Fruit fly (Drosophila melanogaster) whole organism, wandering third instar larva: ENCODE measurements around the gene dpr16.

ENCODE experiments used
- Abd-B ChIP-seq: fragments of >200 bp; optimal IDR thresholded peaks from 2 replicates; lab custom pipeline; 2017; ENCODE audit warnings: missing biosample characterization, missing genetic modification characterization
- CG9705 ChIP-seq: fragments of 200-800 bp; sonication (Bioruptor generic); optimal IDR thresholded peaks from 2 replicates; lab custom pipeline; 2018; ENCODE audit warnings: missing biosample characterization, mild to moderate bottlenecking, missing genetic modification characterization
- CrebA ChIP-seq: fragments of 200-800 bp; sonication (Bioruptor generic); optimal IDR thresholded peaks from 2 replicates; lab custom pipeline; 2016; ENCODE audit warnings: missing biosample characterization, mild to moderate bottlenecking, missing genetic modification characterization, borderline replicate concordance
- Dif ChIP-seq: fragments of 200-275, 200-300 bp; sonication (Bioruptor generic); optimal IDR thresholded peaks from 2 replicates; lab custom pipeline; 2018; ENCODE audit warnings: missing biosample characterization, missing genetic modification characterization; ENCODE audit not compliant: partially characterized antibody
- GATAd ChIP-seq: sonication (Bioruptor generic); optimal IDR thresholded peaks from 2 replicates; lab custom pipeline; 2016; ENCODE audit warnings: missing biosample characterization, missing genetic modification characterization
- Hnf4 ChIP-seq: fragments of 200-800 bp; sonication (Bioruptor generic); optimal IDR thresholded peaks from 2 replicates; lab custom pipeline; 2016; ENCODE audit warnings: missing biosample characterization, mild to moderate bottlenecking, missing genetic modification characterization
- Hr83 ChIP-seq: fragments of 200-300 bp; sonication (Bioruptor generic); optimal IDR thresholded peaks from 2 replicates; lab custom pipeline; 2016; ENCODE audit warnings: missing biosample characterization, mild to moderate bottlenecking, missing genetic modification characterization, moderate library complexity; ENCODE audit not compliant: poor library complexity, severe bottlenecking
- Jra ChIP-seq: sonication (Bioruptor generic); optimal IDR thresholded peaks from 2 replicates; lab custom pipeline; 2016; ENCODE audit warnings: missing biosample characterization, missing genetic modification characterization
- OdsH ChIP-seq: fragments of 200-800 bp; sonication (Bioruptor generic); optimal IDR thresholded peaks from 2 replicates; lab custom pipeline; 2016; ENCODE audit warnings: missing biosample characterization, mild to moderate bottlenecking, missing genetic modification characterization
- Rel ChIP-seq, 2 experiments: fragments of 200-800 bp; sonication (Bioruptor generic) in 1 of 2; optimal IDR thresholded peaks; 2 replicates in 1 of 2; 3 replicates in 1 of 2; lab custom pipeline; 2016 to 2019; ENCODE audit warnings: mild to moderate bottlenecking in 2 of 2, missing biosample characterization in 2 of 2, missing genetic modification characterization in 2 of 2, moderate library complexity in 1 of 2
- Sp1 ChIP-seq: fragments of 200-800 bp; sonication (Bioruptor generic); optimal IDR thresholded peaks from 3 replicates; lab custom pipeline; 2019; ENCODE audit warnings: missing biosample characterization, mild to moderate bottlenecking, missing genetic modification characterization, moderate library complexity
- Vsx2 ChIP-seq: fragments of 200-300, 225-300 bp; sonication (Bioruptor generic); optimal IDR thresholded peaks from 2 replicates; lab custom pipeline; 2018; ENCODE audit warnings: missing biosample characterization, missing genetic modification characterization; ENCODE audit not compliant: partially characterized antibody
- br ChIP-seq: fragments of 200-800 bp; sonication (Bioruptor generic); optimal IDR thresholded peaks from 2 replicates; lab custom pipeline; 2016; ENCODE audit warnings: missing biosample characterization, missing genetic modification characterization
- brk ChIP-seq: fragments of 200-800 bp; sonication (Bioruptor generic); optimal IDR thresholded peaks from 2 replicates; lab custom pipeline; 2016; ENCODE audit warnings: missing biosample characterization, mild to moderate bottlenecking, missing genetic modification characterization
- dl ChIP-seq, 2 experiments: fragments of 175-275, 200-275 bp in 1 of 2; fragments of 200-275 bp in 1 of 2; sonication (Bioruptor generic); optimal IDR thresholded peaks; lab custom pipeline; 2018; ENCODE audit warnings: mild to moderate bottlenecking in 2 of 2, missing biosample characterization in 2 of 2, missing genetic modification characterization in 2 of 2, moderate library complexity in 2 of 2; ENCODE audit not compliant: partially characterized antibody in 2 of 2, insufficient read depth in 1 of 2
- dmrt93B ChIP-seq: fragments of 200-800 bp; sonication (Bioruptor generic); optimal IDR thresholded peaks from 2 replicates; lab custom pipeline; 2018; ENCODE audit warnings: missing biosample characterization, mild to moderate bottlenecking, missing genetic modification characterization
- dsf ChIP-seq: sonication (Bioruptor generic); optimal IDR thresholded peaks from 2 replicates; lab custom pipeline; 2016; ENCODE audit warnings: missing biosample characterization, missing genetic modification characterization, borderline replicate concordance
- ey ChIP-seq: fragments of 200-800 bp; sonication (Bioruptor generic); optimal IDR thresholded peaks from 2 replicates; lab custom pipeline; 2016; ENCODE audit warnings: missing biosample characterization, missing genetic modification characterization
- foxo ChIP-seq, 2 experiments: fragments of 200-800 bp; sonication (Bioruptor generic); optimal IDR thresholded peaks; 2 replicates in 1 of 2; 3 replicates in 1 of 2; lab custom pipeline; 2016 to 2017; ENCODE audit warnings: missing biosample characterization in 2 of 2, missing genetic modification characterization in 2 of 2
- fru ChIP-seq: fragments of 200-800 bp; sonication (Bioruptor generic); optimal IDR thresholded peaks from 3 replicates; lab custom pipeline; 2016; ENCODE audit warnings: missing biosample characterization, mild to moderate bottlenecking, missing genetic modification characterization
- h ChIP-seq: fragments of 200-800 bp; sonication (Bioruptor generic); optimal IDR thresholded peaks from 3 replicates; lab custom pipeline; 2016; ENCODE audit warnings: missing biosample characterization, mild to moderate bottlenecking, missing genetic modification characterization
- jim ChIP-seq: fragments of 175-275, 200-325 bp; sonication (Bioruptor generic); optimal IDR thresholded peaks from 2 replicates; lab custom pipeline; 2016; ENCODE audit warnings: missing biosample characterization, mild to moderate bottlenecking, missing genetic modification characterization
- lola ChIP-seq: fragments of >200 bp; optimal IDR thresholded peaks from 2 replicates; lab custom pipeline; 2017; ENCODE audit warnings: missing biosample characterization, missing genetic modification characterization
- psq ChIP-seq: fragments of 200-800 bp; sonication (Bioruptor generic); optimal IDR thresholded peaks from 3 replicates; lab custom pipeline; 2017; ENCODE audit warnings: missing biosample characterization, mild to moderate bottlenecking, missing genetic modification characterization, moderate library complexity
- rgr ChIP-seq: fragments of 200-800 bp; sonication (Bioruptor generic); optimal IDR thresholded peaks from 3 replicates; lab custom pipeline; 2016; ENCODE audit warnings: missing biosample characterization, mild to moderate bottlenecking, missing genetic modification characterization
- sv ChIP-seq: fragments of 200-800 bp; sonication (Bioruptor generic); optimal IDR thresholded peaks from 3 replicates; lab custom pipeline; 2016; ENCODE audit warnings: missing biosample characterization, missing genetic modification characterization
- tai ChIP-seq: sonication (Bioruptor generic); optimal IDR thresholded peaks from 2 replicates; lab custom pipeline; 2016; ENCODE audit warnings: missing biosample characterization, missing genetic modification characterization
- usp ChIP-seq: fragments of >200 bp; optimal IDR thresholded peaks from 2 replicates; lab custom pipeline; 2017; ENCODE audit warnings: missing biosample characterization, missing genetic modification characterization

dpr16 gene

dm6 chr3R:5211401-5211800 is 60.7 kb downstream of the dpr16 start:
- TF ChIP-seq dl (GFP tag; optimal IDR thresholded peaks at IDR 0.05; lab: Kevin White, UChicago; ENCODE audit: insufficient read depth in 1 of 2, partially characterized antibody in 2 of 2), result no peak
- TF ChIP-seq Rel (GFP tag; optimal IDR thresholded peaks at IDR 0.05; lab: Kevin White, UChicago), result no peak
- TF ChIP-seq Rel (tag; optimal IDR thresholded peaks at IDR 0.05; lab: Kevin White, UChicago), result no peak
- TF ChIP-seq Sp1 (GFP tag; lab: Kevin White, UChicago), result no peak
- TF ChIP-seq usp (GFP tag; lab: Kevin White, UChicago), result no peak
- no peak for TF ChIP-seq dsf (GFP tag; lab: Kevin White, UChicago)
- no peak for TF ChIP-seq Abd-B (GFP tag; lab: Kevin White, UChicago)
- TF ChIP-seq Hr83 (GFP tag; lab: Kevin White, UChicago), result no peak
- no peak for TF ChIP-seq CG9705 (GFP tag; lab: Kevin White, UChicago)
- no peak for TF ChIP-seq jim (GFP tag; lab: Kevin White, UChicago)
- TF ChIP-seq ey (GFP tag; lab: Kevin White, UChicago), result no peak
- TF ChIP-seq Jra (GFP tag; lab: Kevin White, UChicago), result no peak
- TF ChIP-seq brk (GFP tag; lab: Kevin White, UChicago), result no peak
- no peak for TF ChIP-seq br (GFP tag; lab: Kevin White, UChicago)
- no peak for TF ChIP-seq rgr (GFP tag; lab: Kevin White, UChicago)
- no peak for TF ChIP-seq dmrt93B (GFP tag; lab: Kevin White, UChicago)
- no peak for TF ChIP-seq psq (GFP tag; lab: Kevin White, UChicago)
- no peak for TF ChIP-seq Vsx2 (GFP tag; lab: Kevin White, UChicago)
- TF ChIP-seq Hnf4 (GFP tag; lab: Kevin White, UChicago), result no peak
- TF ChIP-seq tai (GFP tag; lab: Kevin White, UChicago), result no peak

DNA sequence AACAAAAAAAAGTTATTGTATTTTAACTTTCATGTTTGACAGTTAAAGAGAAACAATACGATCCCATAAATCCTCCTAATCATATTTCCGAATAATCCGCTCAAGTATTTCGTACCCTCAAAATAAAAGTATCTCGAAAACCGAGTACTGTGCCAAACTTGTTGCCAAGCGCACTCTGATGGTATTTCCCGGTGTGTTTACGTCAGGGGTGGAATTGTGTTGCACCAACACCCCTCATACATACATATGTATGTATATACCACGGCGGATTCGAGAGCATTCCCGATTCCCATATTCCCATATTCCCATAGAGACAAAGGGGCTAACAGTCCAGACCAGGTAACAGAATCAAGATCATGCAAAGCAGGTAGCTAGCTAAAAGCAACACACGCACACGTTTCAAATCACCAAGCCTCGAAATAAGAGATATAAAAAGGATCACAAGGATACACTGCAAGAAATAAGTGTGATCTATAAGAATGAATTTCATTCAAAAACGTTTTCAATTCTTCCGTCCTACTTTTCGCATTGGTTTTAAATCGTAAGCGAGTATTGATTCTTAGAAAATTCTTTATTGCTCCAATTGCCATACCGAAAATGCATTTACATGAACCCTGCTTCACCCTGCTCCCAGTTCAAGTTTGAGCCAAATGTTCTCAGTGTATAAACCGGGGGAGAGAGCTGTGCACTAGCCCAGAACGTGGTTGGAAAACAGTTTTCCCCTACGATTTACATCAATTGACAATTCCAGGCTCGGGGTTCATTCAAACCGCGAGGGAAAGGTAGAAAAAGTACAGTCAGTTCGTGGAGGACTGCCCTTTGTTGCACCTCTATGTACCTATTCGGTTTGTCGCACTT is 61.4 kb downstream of the dpr16 start:
- TF ChIP-seq br (GFP tag; lab: Kevin White, UChicago), result no peak
- peak; percentile 34 for TF ChIP-seq h (GFP tag; lab: Kevin White, UChicago)
- no peak for TF ChIP-seq dsf (GFP tag; lab: Kevin White, UChicago)
- TF ChIP-seq fru, result peak; percentile 48
- no peak for TF ChIP-seq brk (GFP tag; lab: Kevin White, UChicago)
- no peak for TF ChIP-seq jim (GFP tag; lab: Kevin White, UChicago)
- TF ChIP-seq Sp1 (GFP tag; lab: Kevin White, UChicago), result peak; percentile 16
- peak; percentile 14 for TF ChIP-seq ey (GFP tag; lab: Kevin White, UChicago)
- TF ChIP-seq Jra (GFP tag; lab: Kevin White, UChicago), result no peak
- TF ChIP-seq OdsH (GFP tag; lab: Kevin White, UChicago), result peak; percentile 19
- no peak for TF ChIP-seq Abd-B (GFP tag; lab: Kevin White, UChicago)
- TF ChIP-seq CrebA, result no peak
- peak; percentile 50 for TF ChIP-seq sv (GFP tag; lab: Kevin White, UChicago)
- TF ChIP-seq GATAd (GFP tag; lab: Kevin White, UChicago), result no peak
- peak in 1 of 2 experiments; percentile 66 for TF ChIP-seq foxo (GFP tag; optimal IDR thresholded peaks at IDR 0.05; lab: Kevin White, UChicago)

DNA sequence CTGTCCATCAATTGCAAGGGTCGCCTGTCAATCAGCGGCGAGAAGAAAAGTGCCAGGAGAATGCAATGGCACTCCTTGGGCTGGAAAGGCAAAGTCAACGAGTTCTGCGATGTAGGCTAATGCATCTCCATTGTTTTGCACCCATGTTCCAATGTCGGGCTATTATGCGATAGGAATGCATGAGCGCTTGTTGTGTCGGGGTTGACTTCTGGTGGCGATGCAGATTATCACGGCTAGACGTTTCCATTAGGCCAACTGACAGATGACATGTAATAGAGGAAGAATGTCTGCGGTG is 62.0 kb downstream of the dpr16 start:
- TF ChIP-seq Sp1 (GFP tag; lab: Kevin White, UChicago), result no peak
- TF ChIP-seq lola (GFP tag; lab: Kevin White, UChicago), result no peak
- no peak for TF ChIP-seq tai (GFP tag; lab: Kevin White, UChicago)
- no peak for TF ChIP-seq rgr (GFP tag; lab: Kevin White, UChicago)
- TF ChIP-seq GATAd (GFP tag; lab: Kevin White, UChicago), result no peak
- no peak for TF ChIP-seq Hr83 (GFP tag; lab: Kevin White, UChicago)
- no peak for TF ChIP-seq Vsx2 (GFP tag; lab: Kevin White, UChicago)
- TF ChIP-seq, all 38 proteins: peak for 0

DNA sequence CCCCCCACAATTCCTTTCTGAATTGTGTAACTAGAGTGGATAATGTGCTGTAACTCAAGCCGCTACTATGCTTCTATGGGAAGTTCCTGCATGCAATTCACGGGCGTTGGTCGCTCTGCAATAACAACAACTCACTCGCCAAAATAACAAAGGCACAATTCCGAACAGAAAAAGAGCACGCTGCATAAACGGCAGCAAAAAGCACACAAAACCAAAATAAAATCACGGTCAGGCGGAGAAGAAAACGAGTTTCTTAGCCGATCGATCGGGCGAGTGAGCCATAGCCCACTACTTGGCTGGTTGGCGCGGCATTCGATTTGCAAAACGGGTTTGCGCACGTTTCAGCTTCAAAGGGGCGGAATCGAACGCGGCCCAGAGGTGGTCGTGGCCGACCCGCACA is 62.6 kb downstream of the dpr16 start:
- TF ChIP-seq brk (GFP tag; lab: Kevin White, UChicago), result no peak
- no peak for TF ChIP-seq Rel (GFP tag; optimal IDR thresholded peaks at IDR 0.05; lab: Kevin White, UChicago)
- peak; percentile 32 for TF ChIP-seq Rel (tag; optimal IDR thresholded peaks at IDR 0.05; lab: Kevin White, UChicago)
- TF ChIP-seq Dif (GFP tag; lab: Kevin White, UChicago), result peak; percentile 21
